Fruit fly (Drosophila melanogaster): ENCODE results near the gene Cdk7.

DNA sequence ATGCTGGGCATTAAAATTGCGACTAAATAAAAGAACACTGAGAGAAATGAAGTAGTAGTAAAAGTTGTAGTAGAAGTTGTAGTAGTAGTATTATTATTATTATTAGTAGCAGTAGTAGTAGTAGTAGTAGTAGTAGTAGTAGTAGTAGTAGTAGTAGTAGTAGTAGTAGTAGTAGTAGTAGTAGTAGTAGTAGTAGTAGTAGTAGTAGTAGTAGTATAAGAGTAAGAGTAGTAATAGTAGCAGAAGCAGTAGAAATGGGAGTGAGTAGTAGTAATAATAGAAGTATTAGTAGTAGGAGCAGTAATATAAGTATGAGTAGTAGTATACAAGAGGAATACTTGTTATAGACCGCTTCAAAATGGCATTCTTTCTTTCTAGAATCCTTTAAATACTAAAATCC lies 8.8 kb downstream of the Cdk7 start:
- TF ChIP-seq CG8478 (optimal IDR thresholded peaks at IDR 0.05) = no peak
- no peak for TF ChIP-seq CTCF (optimal IDR thresholded peaks at IDR 0.05)
